Worm (Caenorhabditis elegans) whole organism, mixed stage, embryonic: Measurements from ENCODE around the gene grl-2.

Experiments
- M03D4.4 ChIP-seq: sonication (generic microtip); optimal IDR thresholded peaks from 2 replicates; lab custom pipeline; 2017; ENCODE audit warnings: mild to moderate bottlenecking, missing genetic modification characterization, missing compliant biosample characterization
- blmp-1 ChIP-seq: fragments of 150-350 bp; optimal IDR thresholded peaks from 2 replicates; lab custom pipeline; 2014; ENCODE audit warnings: missing biosample characterization, missing genetic modification characterization
- ceh-39 ChIP-seq: fragments of 150-350 bp; optimal IDR thresholded peaks from 2 replicates; lab custom pipeline; 2014; ENCODE audit warnings: missing biosample characterization, missing genetic modification characterization
- ceh-83 ChIP-seq: fragments of 200-800 bp; sonication (Bioruptor generic); optimal IDR thresholded peaks from 2 replicates; lab custom pipeline; 2018; ENCODE audit warnings: mild to moderate bottlenecking, missing genetic modification characterization, missing compliant biosample characterization
- ces-1 ChIP-seq: fragments of 150-350 bp; optimal IDR thresholded peaks from 2 replicates; lab custom pipeline; 2014; ENCODE audit warnings: missing biosample characterization, missing genetic modification reagents, missing genetic modification characterization
- cnd-1 ChIP-seq: fragments of 200-800 bp; sonication (Bioruptor generic); optimal IDR thresholded peaks from 2 replicates; lab custom pipeline; 2018; ENCODE audit warnings: mild to moderate bottlenecking, missing genetic modification characterization, missing compliant biosample characterization
- drap-1 ChIP-seq: fragments of 200-800 bp; sonication (Bioruptor generic); optimal IDR thresholded peaks from 3 replicates; lab custom pipeline; 2018; ENCODE audit warnings: mild to moderate bottlenecking, missing genetic modification characterization, missing compliant biosample characterization
- elt-1 ChIP-seq: sonication (generic microtip); optimal IDR thresholded peaks from 2 replicates; lab custom pipeline; 2017; ENCODE audit warnings: missing genetic modification characterization, mild to moderate bottlenecking, missing compliant biosample characterization, antibody characterized with exemption, moderate library complexity, borderline replicate concordance; ENCODE audit not compliant: insufficient read depth
- elt-3 ChIP-seq: fragments of 150-350 bp; optimal IDR thresholded peaks from 2 replicates; lab custom pipeline; 2014; ENCODE audit warnings: missing biosample characterization, missing genetic modification characterization
- flh-1 ChIP-seq: fragments of 200-800 bp; sonication (Bioruptor generic); optimal IDR thresholded peaks from 2 replicates; lab custom pipeline; 2018; ENCODE audit warnings: mild to moderate bottlenecking, missing genetic modification characterization, moderate library complexity, missing compliant biosample characterization
- ham-2 ChIP-seq: fragments of 200-800 bp; sonication (Bioruptor generic); optimal IDR thresholded peaks from 2 replicates; lab custom pipeline; 2018; ENCODE audit warnings: mild to moderate bottlenecking, missing genetic modification characterization, missing compliant biosample characterization
- hlh-1 ChIP-seq: fragments of 150-350 bp; optimal IDR thresholded peaks from 2 replicates; lab custom pipeline; 2014; ENCODE audit warnings: missing biosample characterization, missing genetic modification reagents, missing genetic modification characterization
- lin-13 ChIP-seq: fragments of 150-350 bp; optimal IDR thresholded peaks from 2 replicates; lab custom pipeline; 2014; ENCODE audit warnings: missing biosample characterization, missing genetic modification characterization
- lin-32 ChIP-seq: fragments of 200-800 bp; sonication (Bioruptor generic); optimal IDR thresholded peaks from 2 replicates; lab custom pipeline; 2018; ENCODE audit warnings: mild to moderate bottlenecking, missing genetic modification characterization, missing compliant biosample characterization
- mab-5 ChIP-seq: fragments of 150-350 bp; optimal IDR thresholded peaks from 2 replicates; lab custom pipeline; 2014; ENCODE audit warnings: missing biosample characterization, missing genetic modification characterization
- mep-1 ChIP-seq: fragments of 150-350 bp; optimal IDR thresholded peaks from 2 replicates; lab custom pipeline; 2017; ENCODE audit warnings: missing biosample characterization, missing genetic modification reagents, missing genetic modification characterization, inconsistent platforms
- mls-2 ChIP-seq: sonication (generic microtip); optimal IDR thresholded peaks from 2 replicates; lab custom pipeline; 2016; ENCODE audit warnings: mild to moderate bottlenecking, missing genetic modification characterization, moderate library complexity, missing compliant biosample characterization
- nhr-12 ChIP-seq: fragments of 150-350 bp; optimal IDR thresholded peaks from 2 replicates; lab custom pipeline; 2014; ENCODE audit warnings: missing biosample characterization, missing genetic modification characterization
- nhr-2 ChIP-seq: fragments of 150-350 bp; optimal IDR thresholded peaks from 2 replicates; lab custom pipeline; 2014; ENCODE audit warnings: missing biosample characterization, missing genetic modification characterization
- nhr-237 ChIP-seq: fragments of 150-350 bp; optimal IDR thresholded peaks from 2 replicates; lab custom pipeline; 2014; ENCODE audit warnings: missing biosample characterization, missing genetic modification characterization
- nhr-28 ChIP-seq: fragments of 150-350 bp; optimal IDR thresholded peaks from 2 replicates; lab custom pipeline; 2014; ENCODE audit warnings: missing biosample characterization, missing genetic modification characterization
- nhr-76 ChIP-seq: sonication (generic microtip); optimal IDR thresholded peaks from 2 replicates; lab custom pipeline; 2017; ENCODE audit warnings: missing biosample characterization, missing genetic modification characterization
- pha-4 ChIP-seq: fragments of 150-350 bp; optimal IDR thresholded peaks from 2 replicates; lab custom pipeline; 2018; ENCODE audit warnings: missing biosample characterization, missing genetic modification reagents, missing genetic modification characterization
- sem-2 ChIP-seq: fragments of 200-800 bp; sonication (Bioruptor generic); optimal IDR thresholded peaks from 2 replicates; lab custom pipeline; 2018; ENCODE audit warnings: mild to moderate bottlenecking, missing genetic modification characterization, missing compliant biosample characterization
- snpc-4 ChIP-seq: fragments of 150-350 bp; optimal IDR thresholded peaks from 2 replicates; lab custom pipeline; 2014; ENCODE audit warnings: missing biosample characterization, missing genetic modification characterization
- sptf-1 ChIP-seq: sonication (generic microtip); optimal IDR thresholded peaks from 2 replicates; lab custom pipeline; 2017; ENCODE audit warnings: mild to moderate bottlenecking, missing genetic modification characterization, moderate library complexity, missing compliant biosample characterization
- tbx-8 ChIP-seq: fragments of 200-800 bp; sonication (Bioruptor generic); optimal IDR thresholded peaks from 2 replicates; lab custom pipeline; 2018; ENCODE audit warnings: mild to moderate bottlenecking, missing genetic modification characterization, moderate library complexity, missing compliant biosample characterization
- unc-120 ChIP-seq: sonication (generic microtip); optimal IDR thresholded peaks from 2 replicates; lab custom pipeline; 2017; ENCODE audit warnings: missing genetic modification characterization, missing compliant biosample characterization; ENCODE audit not compliant: poor library complexity, severe bottlenecking
- unc-39 ChIP-seq: fragments of 150-350 bp; optimal IDR thresholded peaks from 2 replicates; lab custom pipeline; 2014; ENCODE audit warnings: missing biosample characterization, missing genetic modification characterization
- unc-62 ChIP-seq: fragments of 150-350 bp; optimal IDR thresholded peaks from 2 replicates; lab custom pipeline; 2014; ENCODE audit warnings: missing biosample characterization, missing genetic modification reagents, missing genetic modification characterization
- zip-8 ChIP-seq: fragments of 150-350 bp; optimal IDR thresholded peaks from 2 replicates; lab custom pipeline; 2014; ENCODE audit warnings: missing biosample characterization, missing genetic modification characterization
- ztf-11 ChIP-seq: fragments of 150-350 bp; optimal IDR thresholded peaks from 2 replicates; lab custom pipeline; 2014; ENCODE audit warnings: missing biosample characterization, missing genetic modification characterization

grl-2 gene

ce11 chrV:12898583-12899232 lies 46.2 kb upstream of the grl-2 start:
- TF ChIP-seq unc-62 (GFP tag; lab: Kevin White, UChicago) (peak; percentile 53), nhr-237 (no peak), elt-3 (tag; lab: Kevin White, UChicago) (no peak), ham-2 (GFP tag; lab: Kevin White, UChicago) (no peak), zip-8 (no peak), nhr-2 (no peak), ces-1 (GFP tag; lab: Kevin White, UChicago) (peak; percentile 58)

DNA sequence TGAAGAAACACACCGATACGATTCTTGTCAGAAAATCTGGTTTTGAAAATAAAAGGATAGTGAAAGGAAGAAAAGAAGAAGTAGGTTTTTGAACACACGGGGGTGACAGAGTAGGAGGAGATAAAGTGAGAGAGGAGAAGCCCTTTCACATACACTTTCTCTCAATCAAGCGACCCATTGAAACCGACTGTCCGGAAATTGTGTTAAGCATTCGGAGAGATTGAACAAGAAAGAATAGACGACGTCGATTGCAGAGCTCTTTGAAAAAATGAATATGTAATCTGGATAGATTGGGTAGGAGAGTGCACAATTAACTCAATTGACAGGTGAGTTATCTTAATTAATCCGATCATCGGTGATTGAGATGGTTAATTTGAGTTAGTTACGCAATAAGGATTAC lies 43.6 kb upstream of the grl-2 start:
- no peak for TF ChIP-seq unc-120 (tag; lab: Kevin White, UChicago)
- TF ChIP-seq M03D4.4 (tag; lab: Kevin White, UChicago): no peak
- peak; percentile 89 for TF ChIP-seq ces-1 (GFP tag; lab: Kevin White, UChicago)
- TF ChIP-seq pha-4: no peak
- TF ChIP-seq zip-8: no peak
- no peak for TF ChIP-seq unc-39
- TF ChIP-seq flh-1: no peak
- TF ChIP-seq ceh-39 (tag; lab: Kevin White, UChicago): no peak

ce11 chrV:12904054-12904453 lies 40.8 kb upstream of the grl-2 start, which contains the start of gene ttr-27:
TSS of gene ttr-27 (minus strand) at chrV:12904098.
- TF ChIP-seq lin-32 (GFP tag; lab: Kevin White, UChicago): no peak
- TF ChIP-seq nhr-2: no peak
- no peak for TF ChIP-seq snpc-4 (tag; lab: Kevin White, UChicago)
- no peak for TF ChIP-seq tbx-8 (GFP tag; lab: Kevin White, UChicago)

DNA sequence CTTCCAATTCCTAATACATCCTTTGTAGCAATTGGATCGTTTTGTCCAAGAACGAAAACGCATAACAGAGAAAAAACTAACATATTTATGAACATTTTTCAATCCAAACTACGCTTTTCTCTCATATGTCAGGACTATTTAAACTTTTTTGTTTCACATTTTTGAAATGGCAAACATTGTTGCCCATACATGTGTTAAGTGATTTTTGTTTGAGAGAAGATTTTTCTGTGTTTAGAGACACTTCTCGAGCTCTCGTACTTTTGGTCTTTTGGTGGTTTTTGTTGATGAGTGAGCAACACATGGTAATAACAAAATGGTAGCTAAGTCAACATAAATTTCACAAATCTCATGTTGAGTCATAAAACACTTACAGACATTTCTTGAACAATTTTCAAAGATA lies 39.8 kb upstream of the grl-2 start, which contains the start of gene ttr-28:
TSS of gene ttr-28 (minus strand) at position 101 of the 400 bp plus-strand sequence.
- TF ChIP-seq ceh-39 (tag; lab: Kevin White, UChicago) (no peak), flh-1 (no peak), tbx-8 (GFP tag; lab: Kevin White, UChicago) (no peak), sem-2 (GFP tag; lab: Kevin White, UChicago) (no peak), unc-62 (GFP tag; lab: Kevin White, UChicago) (no peak), nhr-76 (no peak), cnd-1 (tag; lab: Kevin White, UChicago) (no peak), zip-8 (no peak), mab-5 (no peak), mep-1 (no peak), elt-1 (tag; lab: Kevin White, UChicago) (no peak), pha-4 (no peak), blmp-1 (tag; lab: Kevin White, UChicago) (no peak), sptf-1 (no peak), snpc-4 (tag; lab: Kevin White, UChicago) (no peak)

DNA sequence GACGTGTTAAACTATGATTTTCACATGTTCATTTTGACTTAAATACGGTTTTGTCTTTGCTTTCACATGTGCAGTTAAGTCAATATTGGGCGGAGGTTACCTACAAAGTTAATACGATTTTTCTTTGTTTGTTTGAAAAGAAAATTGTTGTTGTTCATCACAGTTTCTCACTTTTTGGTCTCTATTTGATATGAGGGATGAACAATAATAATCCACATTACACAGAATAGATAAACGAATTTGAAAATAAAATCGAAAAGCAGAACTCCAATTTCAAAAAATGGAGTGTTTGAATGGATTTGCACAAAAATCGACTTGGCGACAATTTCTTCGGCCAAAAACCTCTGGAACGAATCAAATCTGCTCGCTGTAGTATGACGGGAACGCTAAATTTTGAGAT lies 38.1 kb upstream of the grl-2 start, which contains the start of gene ttr-29:
TSS of gene ttr-29 (minus strand) at position 101 of the 400 bp plus-strand sequence.
- TF ChIP-seq ham-2 (GFP tag; lab: Kevin White, UChicago) (no peak), unc-39 (no peak), drap-1 (no peak), ceh-83 (no peak), snpc-4 (tag; lab: Kevin White, UChicago) (no peak), ceh-39 (tag; lab: Kevin White, UChicago) (no peak), unc-62 (GFP tag; lab: Kevin White, UChicago) (no peak), sptf-1 (no peak), tbx-8 (GFP tag; lab: Kevin White, UChicago) (no peak), zip-8 (no peak), elt-3 (tag; lab: Kevin White, UChicago) (no peak), ztf-11 (no peak), nhr-76 (no peak), hlh-1 (no peak), lin-13 (tag; lab: Kevin White, UChicago) (no peak), nhr-12 (no peak), nhr-28 (tag; lab: Kevin White, UChicago) (no peak), mls-2 (tag; lab: Kevin White, UChicago) (no peak)
